Fruit fly (Drosophila melanogaster) whole organism, embryonic: ENCODE measurements around the gene CG8142.

Experiments
- Ada2b ChIP-seq: fragments of 200-800 bp; sonication (Bioruptor generic); IDR thresholded peaks from 2 replicates; pipeline ENCODE4 v1.3.6; 2022; ENCODE audit warnings: missing biosample characterization, missing genetic modification characterization
- Bgb ChIP-seq: fragments of 200-800 bp; sonication (Bioruptor generic); IDR thresholded peaks from 2 replicates; pipeline ENCODE4 v1.3.6; 2022; ENCODE audit warnings: missing biosample characterization, missing genetic modification characterization; ENCODE audit not compliant: partially characterized antibody
- Blimp-1 ChIP-seq: fragments of 200-800 bp; sonication (Bioruptor generic); optimal IDR thresholded peaks from 3 replicates; lab custom pipeline; 2018; ENCODE audit warnings: missing biosample characterization, missing genetic modification characterization, mild to moderate bottlenecking, moderate library complexity, missing genetic modification reagents
- CG10147 ChIP-seq: fragments of 200-800 bp; sonication (Bioruptor generic); optimal IDR thresholded peaks from 2 replicates; lab custom pipeline; 2019; ENCODE audit warnings: missing biosample characterization, mild to moderate bottlenecking, missing genetic modification characterization, moderate library complexity
- CG10431 ChIP-seq: fragments of 200-800 bp; sonication (Bioruptor generic); optimal IDR thresholded peaks from 3 replicates; lab custom pipeline; 2018; ENCODE audit warnings: missing biosample characterization, mild to moderate bottlenecking, missing genetic modification characterization
- CG10462 ChIP-seq: fragments of 200-800 bp; sonication (Bioruptor generic); optimal IDR thresholded peaks from 2 replicates; lab custom pipeline; 2016; ENCODE audit warnings: missing biosample characterization, missing genetic modification characterization
- CG10979 ChIP-seq: fragments of 200-800 bp; sonication (Bioruptor generic); optimal IDR thresholded peaks from 2 replicates; lab custom pipeline; 2018; ENCODE audit warnings: missing biosample characterization, mild to moderate bottlenecking, missing genetic modification characterization, moderate library complexity
- CG15073 ChIP-seq: fragments of 200-800 bp; sonication (Bioruptor generic); optimal IDR thresholded peaks from 2 replicates; lab custom pipeline; 2016; ENCODE audit warnings: missing biosample characterization, missing genetic modification characterization
- CG15514 ChIP-seq: fragments of 200-800 bp; sonication (Bioruptor generic); optimal IDR thresholded peaks from 3 replicates; lab custom pipeline; 2017; ENCODE audit warnings: missing biosample characterization, missing genetic modification characterization, mild to moderate bottlenecking, moderate library complexity, missing genetic modification reagents
- CG15601 ChIP-seq: fragments of 200-800 bp; sonication (Bioruptor generic); optimal IDR thresholded peaks from 3 replicates; lab custom pipeline; 2019; ENCODE audit warnings: missing biosample characterization, mild to moderate bottlenecking, missing genetic modification characterization, moderate library complexity
- CG1602 ChIP-seq: fragments of 200-800 bp; sonication (Bioruptor generic); optimal IDR thresholded peaks from 3 replicates; lab custom pipeline; 2016; ENCODE audit warnings: missing biosample characterization, missing genetic modification characterization
- CG17361 ChIP-seq: fragments of 200-800 bp; sonication (Bioruptor generic); IDR thresholded peaks from 3 replicates; pipeline ENCODE4 v1.3.6; 2022; ENCODE audit warnings: missing biosample characterization, missing genetic modification characterization
- CG34224 ChIP-seq: fragments of 200-800 bp; sonication (Bioruptor generic); IDR thresholded peaks from 3 replicates; pipeline ENCODE4 v1.3.6; 2022; ENCODE audit warnings: missing biosample characterization, missing genetic modification characterization; ENCODE audit not compliant: partially characterized antibody
- CG34422 ChIP-seq: fragments of 200-800 bp; sonication (Bioruptor generic); IDR thresholded peaks from 3 replicates; pipeline ENCODE4 v1.3.6; 2022; ENCODE audit warnings: missing biosample characterization, missing genetic modification characterization
- CG4707 ChIP-seq: fragments of 200-800 bp; sonication (Bioruptor generic); optimal IDR thresholded peaks from 2 replicates; lab custom pipeline; 2018; ENCODE audit warnings: missing biosample characterization, mild to moderate bottlenecking, missing genetic modification characterization, moderate library complexity
- CG6683 ChIP-seq: fragments of 200-800 bp; sonication (Bioruptor generic); optimal IDR thresholded peaks from 2 replicates; lab custom pipeline; 2017; ENCODE audit warnings: missing biosample characterization, mild to moderate bottlenecking, missing genetic modification characterization, missing genetic modification reagents
- CG6689 ChIP-seq: fragments of 200-800 bp; sonication (Bioruptor generic); IDR thresholded peaks from 2 replicates; pipeline ENCODE4 v1.3.6; 2022; ENCODE audit warnings: missing biosample characterization, missing genetic modification characterization
- CG8359 ChIP-seq: fragments of 200-800 bp; sonication (Bioruptor generic); optimal IDR thresholded peaks from 2 replicates; lab custom pipeline; 2017; ENCODE audit warnings: missing biosample characterization, mild to moderate bottlenecking, missing genetic modification characterization, borderline replicate concordance
- CG8944 ChIP-seq: fragments of 200-800 bp; sonication (Bioruptor generic); optimal IDR thresholded peaks from 3 replicates; lab custom pipeline; 2016; ENCODE audit warnings: missing biosample characterization, missing genetic modification characterization
- CTCF ChIP-seq: fragments of 200-800 bp; sonication (Bioruptor generic); optimal IDR thresholded peaks from 2 replicates; lab custom pipeline; 2017; ENCODE audit warnings: missing biosample characterization, mild to moderate bottlenecking, missing genetic modification characterization, moderate library complexity
- Doc2 ChIP-seq: fragments of 200-800 bp; sonication (Bioruptor generic); IDR thresholded peaks from 2 replicates; pipeline ENCODE4 v1.3.6; 2022; ENCODE audit warnings: missing biosample characterization, missing genetic modification characterization
- Hr3 ChIP-seq: fragments of 200-800 bp; sonication (Bioruptor generic); optimal IDR thresholded peaks from 3 replicates; lab custom pipeline; 2016; ENCODE audit warnings: missing biosample characterization, missing genetic modification characterization
- MESR4 ChIP-seq: fragments of 200-800 bp; sonication (Bioruptor generic); optimal IDR thresholded peaks from 2 replicates; lab custom pipeline; 2018; ENCODE audit warnings: missing biosample characterization, mild to moderate bottlenecking, missing genetic modification characterization, moderate library complexity
- Neu2 ChIP-seq: fragments of 200-800 bp; sonication (Bioruptor generic); optimal IDR thresholded peaks from 3 replicates; lab custom pipeline; 2016; ENCODE audit warnings: missing biosample characterization, missing genetic modification characterization, borderline replicate concordance
- NfI ChIP-seq: fragments of 200-800 bp; sonication (Bioruptor generic); optimal IDR thresholded peaks from 3 replicates; lab custom pipeline; 2018; ENCODE audit warnings: missing biosample characterization, mild to moderate bottlenecking, missing genetic modification characterization, moderate library complexity
- Oli ChIP-seq: fragments of 200-800 bp; sonication (Bioruptor generic); optimal IDR thresholded peaks from 2 replicates; lab custom pipeline; 2018; ENCODE audit warnings: missing biosample characterization, mild to moderate bottlenecking, missing genetic modification characterization, moderate library complexity
- Rfx ChIP-seq: fragments of 200-800 bp; sonication (Bioruptor generic); IDR thresholded peaks from 2 replicates; pipeline ENCODE4 v1.3.6; 2022; ENCODE audit warnings: missing biosample characterization, missing genetic modification characterization
- Six4 ChIP-seq: fragments of 200-800 bp; sonication (Bioruptor generic); optimal IDR thresholded peaks from 2 replicates; lab custom pipeline; 2016; ENCODE audit warnings: missing biosample characterization, missing genetic modification characterization
- Sox102F ChIP-seq: fragments of 200-800 bp; sonication (Bioruptor generic); optimal IDR thresholded peaks from 2 replicates; lab custom pipeline; 2018; ENCODE audit warnings: missing biosample characterization, mild to moderate bottlenecking, missing genetic modification characterization, moderate library complexity
- ac ChIP-seq: fragments of 200-800 bp; sonication (Bioruptor generic); optimal IDR thresholded peaks from 3 replicates; lab custom pipeline; 2017; ENCODE audit warnings: missing biosample characterization, mild to moderate bottlenecking, missing genetic modification characterization
- br ChIP-seq: fragments of >200 bp; optimal IDR thresholded peaks from 2 replicates; lab custom pipeline; 2017
- cg ChIP-seq: fragments of 200-800 bp; sonication (Bioruptor generic); optimal IDR thresholded peaks from 3 replicates; lab custom pipeline; 2019; ENCODE audit warnings: missing biosample characterization, mild to moderate bottlenecking, missing genetic modification characterization, moderate library complexity
- da ChIP-seq: fragments of 200-800 bp; sonication (Bioruptor generic); optimal IDR thresholded peaks from 2 replicates; lab custom pipeline; 2016; ENCODE audit warnings: missing biosample characterization, missing genetic modification characterization
- dpn ChIP-seq, 2 experiments: fragments of 200-800 bp; sonication (Bioruptor generic); optimal IDR thresholded peaks; 3 replicates each; lab custom pipeline; 2016; ENCODE audit warnings: missing biosample characterization in 2 of 2, missing genetic modification characterization in 2 of 2
- fu2 ChIP-seq: fragments of 200-800 bp; sonication (Bioruptor generic); optimal IDR thresholded peaks from 2 replicates; lab custom pipeline; 2016; ENCODE audit warnings: missing biosample characterization, missing genetic modification characterization
- gem ChIP-seq: fragments of 200-800 bp; sonication (Bioruptor generic); optimal IDR thresholded peaks from 2 replicates; lab custom pipeline; 2019; ENCODE audit warnings: missing biosample characterization, mild to moderate bottlenecking, missing genetic modification characterization, moderate library complexity
- grn ChIP-seq: fragments of 200-800 bp; sonication (Bioruptor generic); optimal IDR thresholded peaks from 3 replicates; lab custom pipeline; 2017; ENCODE audit warnings: missing biosample characterization, missing genetic modification characterization
- gro ChIP-seq: fragments of 200-800 bp; sonication (Bioruptor generic); optimal IDR thresholded peaks from 2 replicates; lab custom pipeline; 2016; ENCODE audit warnings: missing biosample characterization, missing genetic modification characterization
- ham ChIP-seq: fragments of 200-800 bp; sonication (Bioruptor generic); IDR thresholded peaks from 2 replicates; pipeline ENCODE4 v1.3.6; 2022; ENCODE audit warnings: missing biosample characterization, missing genetic modification characterization
- her ChIP-seq: fragments of 200-800 bp; sonication (Bioruptor generic); optimal IDR thresholded peaks from 2 replicates; lab custom pipeline; 2016; ENCODE audit warnings: missing biosample characterization, missing genetic modification characterization
- insv ChIP-seq, 2 experiments: fragments of 200-800 bp; sonication (Bioruptor generic); optimal IDR thresholded peaks; 3 replicates each; lab custom pipeline; 2016 to 2018; ENCODE audit warnings: missing biosample characterization in 2 of 2, missing genetic modification characterization in 2 of 2
- kah ChIP-seq: fragments of 200-800 bp; sonication (Bioruptor generic); optimal IDR thresholded peaks from 2 replicates; lab custom pipeline; 2018; ENCODE audit warnings: missing biosample characterization, mild to moderate bottlenecking, missing genetic modification characterization
- lov ChIP-seq, 2 experiments: fragments of 200-800 bp in 1 of 2; fragments of >200 bp in 1 of 2; sonication (Bioruptor generic) in 1 of 2; IDR thresholded peaks in 1 of 2; optimal IDR thresholded peaks in 1 of 2; 2 replicates in 1 of 2; 3 replicates in 1 of 2; pipeline versions ENCODE4 v1.3.6 to Lab custom; 2017 to 2022; ENCODE audit warnings: missing biosample characterization in 1 of 2, missing genetic modification characterization in 1 of 2
- nerfin-1 ChIP-seq: fragments of 200-800 bp; sonication (Bioruptor generic); optimal IDR thresholded peaks from 3 replicates; lab custom pipeline; 2019; ENCODE audit warnings: missing biosample characterization, mild to moderate bottlenecking, missing genetic modification characterization, moderate library complexity
- org-1 ChIP-seq: fragments of 200-800 bp; sonication (Bioruptor generic); optimal IDR thresholded peaks from 2 replicates; lab custom pipeline; 2017; ENCODE audit warnings: missing biosample characterization, missing genetic modification characterization
- prd ChIP-seq, 3 experiments: fragments of >200 bp in 2 of 3; fragments of 200-800 bp in 1 of 3; sonication (Bioruptor generic) in 1 of 3; optimal IDR thresholded peaks in 2 of 3; IDR thresholded peaks in 1 of 3; 2 replicates in 2 of 3; 3 replicates in 1 of 3; pipeline versions ENCODE4 v1.3.6 to Lab custom; 2017 to 2022; ENCODE audit warnings: missing biosample characterization in 1 of 3, missing genetic modification characterization in 1 of 3
- pzg ChIP-seq: fragments of 200-800 bp; sonication (Bioruptor generic); optimal IDR thresholded peaks from 3 replicates; lab custom pipeline; 2018; ENCODE audit warnings: missing biosample characterization, mild to moderate bottlenecking, missing genetic modification characterization, moderate library complexity
- ro ChIP-seq: fragments of 200-800 bp; sonication (Bioruptor generic); IDR thresholded peaks from 2 replicates; pipeline ENCODE4 v1.3.6; 2022; ENCODE audit warnings: missing biosample characterization, missing genetic modification characterization
- sug ChIP-seq: fragments of 200-800 bp; optimal IDR thresholded peaks from 2 replicates; lab custom pipeline; 2019; ENCODE audit warnings: missing biosample characterization, mild to moderate bottlenecking, missing genetic modification characterization, moderate library complexity
- unpg ChIP-seq: fragments of 200-800 bp; sonication (Bioruptor generic); optimal IDR thresholded peaks from 3 replicates; lab custom pipeline; 2018; ENCODE audit warnings: missing biosample characterization, mild to moderate bottlenecking, missing genetic modification characterization, moderate library complexity

The CG8142 gene

dm6 chrX:17820252-17820651 lies 24.3 kb downstream of the CG8142 start (continued):
- peak; percentile 26 for TF ChIP-seq Blimp-1
- TF ChIP-seq dpn (GFP tag; optimal IDR thresholded peaks at IDR 0.05; lab: Kevin White, UChicago) = peak in 1 of 2 experiments; percentile 56
- peak; percentile 56 for TF ChIP-seq Bgb (GFP tag; lab: Robert Waterston, UW)
- no peak for TF ChIP-seq Doc2 (GFP tag; lab: Robert Waterston, UW)
- peak; percentile 35 for TF ChIP-seq CG1602 (GFP tag; lab: Kevin White, UChicago)
- TF ChIP-seq cg (GFP tag; lab: Kevin White, UChicago) = peak; percentile 23
- no peak for TF ChIP-seq Ada2b (GFP tag; lab: Robert Waterston, UW)
- no peak for TF ChIP-seq MESR4 (GFP tag; lab: Kevin White, UChicago)
- TF ChIP-seq ro = no peak
- TF ChIP-seq da (GFP tag; lab: Kevin White, UChicago) = no peak
- no peak for TF ChIP-seq CG34422
- no peak for TF ChIP-seq her (GFP tag; lab: Kevin White, UChicago)
- peak; percentile 35 for TF ChIP-seq gem
- no peak for TF ChIP-seq fu2 (GFP tag; lab: Kevin White, UChicago)
- no peak for TF ChIP-seq ac (GFP tag; lab: Kevin White, UChicago)
- no peak for TF ChIP-seq Six4 (GFP tag; lab: Kevin White, UChicago)
- no peak for TF ChIP-seq Neu2
- peak; percentile 11 for TF ChIP-seq CG15514 (GFP tag; lab: Kevin White, UChicago)
- TF ChIP-seq CG10147 = no peak
- peak; percentile 33 for TF ChIP-seq sug (tag; lab: Kevin White, UChicago)
- peak in 1 of 2 experiments; percentile 59 for TF ChIP-seq insv (GFP tag; optimal IDR thresholded peaks at IDR 0.05; lab: Kevin White, UChicago)
- no peak for TF ChIP-seq CG10431 (GFP tag; lab: Kevin White, UChicago)
- TF ChIP-seq Sox102F (GFP tag; lab: Kevin White, UChicago) = peak; percentile 29
- TF ChIP-seq Oli (tag; lab: Kevin White, UChicago) = no peak
- TF ChIP-seq Rfx (GFP tag; lab: Robert Waterston, UW) = peak; percentile 72
- no peak for TF ChIP-seq CG15073
- peak; percentile 41 for TF ChIP-seq CG10979 (tag; lab: Kevin White, UChicago)
- TF ChIP-seq nerfin-1 (tag; lab: Kevin White, UChicago) = no peak
- TF ChIP-seq CG8944 (GFP tag; lab: Kevin White, UChicago) = no peak
- TF ChIP-seq lov (optimal IDR thresholded peaks at IDR 0.05; lab: Kevin White, UChicago) = no peak
- TF ChIP-seq lov (GFP tag; IDR thresholded peaks at IDR 0.05; lab: Robert Waterston, UW) = no peak
- TF ChIP-seq CG6683 (GFP tag; lab: Kevin White, UChicago) = no peak
- no peak for TF ChIP-seq unpg
- TF ChIP-seq CTCF = peak; percentile 98
- TF ChIP-seq ham (GFP tag; lab: Robert Waterston, UW) = no peak
- TF ChIP-seq br (lab: Kevin White, UChicago) = no peak
- no peak for TF ChIP-seq gro (GFP tag; lab: Kevin White, UChicago)
- TF ChIP-seq kah (GFP tag; lab: Kevin White, UChicago) = no peak
- peak; percentile 19 for TF ChIP-seq Hr3 (GFP tag; lab: Kevin White, UChicago)
- peak; percentile 22 for TF ChIP-seq NfI (GFP tag; lab: Kevin White, UChicago)
- TF ChIP-seq CG10462 (GFP tag; lab: Kevin White, UChicago) = no peak
- no peak for TF ChIP-seq org-1
- TF ChIP-seq grn (GFP tag; lab: Kevin White, UChicago) = no peak
- TF ChIP-seq prd (optimal IDR thresholded peaks at IDR 0.05; lab: Kevin White, UChicago) = no peak
- TF ChIP-seq prd (GFP tag; IDR thresholded peaks at IDR 0.05; lab: Robert Waterston, UW) = 0 out of 3 replicates have a peak, but pooled peaks have one; percentile 26
- no peak for TF ChIP-seq CG8359
- no peak for TF ChIP-seq CG6689 (GFP tag; lab: Robert Waterston, UW)
- TF ChIP-seq pzg (GFP tag; lab: Kevin White, UChicago) = peak; percentile 17
- TF ChIP-seq CG34224 (GFP tag; lab: Robert Waterston, UW) = no peak
- TF ChIP-seq CG15601 = peak; percentile 49
- no peak for TF ChIP-seq CG4707 (GFP tag; lab: Kevin White, UChicago)
- peak; percentile 39; the same call in 1 of the 3 replicates for TF ChIP-seq CG17361
